Fruit fly (Drosophila melanogaster) Kc167 (cell line): ENCODE data around the gene CG15820.

Source experiments
- Myc ChIP-seq: fragments of >200 bp; optimal IDR thresholded peaks from 2 replicates; lab custom pipeline; 2017; ENCODE audit warnings: missing external identifiers
- Sin3A ChIP-seq: fragments of >200 bp; optimal IDR thresholded peaks from 2 replicates; lab custom pipeline; 2018; ENCODE audit warnings: missing external identifiers
- h ChIP-seq: fragments of >200 bp; optimal IDR thresholded peaks from 3 replicates; lab custom pipeline; 2018; ENCODE audit warnings: missing external identifiers
- insv ChIP-seq: fragments of >200 bp; optimal IDR thresholded peaks from 3 replicates; lab custom pipeline; 2018; ENCODE audit warnings: missing external identifiers
- psq ChIP-seq: fragments of >200 bp; optimal IDR thresholded peaks from 2 replicates; lab custom pipeline; 2017; ENCODE audit warnings: missing external identifiers
- ttk ChIP-seq: sonication (Bioruptor generic); optimal IDR thresholded peaks from 2 replicates; lab custom pipeline; 2017; ENCODE audit warnings: missing external identifiers

The CG15820 gene

DNA sequence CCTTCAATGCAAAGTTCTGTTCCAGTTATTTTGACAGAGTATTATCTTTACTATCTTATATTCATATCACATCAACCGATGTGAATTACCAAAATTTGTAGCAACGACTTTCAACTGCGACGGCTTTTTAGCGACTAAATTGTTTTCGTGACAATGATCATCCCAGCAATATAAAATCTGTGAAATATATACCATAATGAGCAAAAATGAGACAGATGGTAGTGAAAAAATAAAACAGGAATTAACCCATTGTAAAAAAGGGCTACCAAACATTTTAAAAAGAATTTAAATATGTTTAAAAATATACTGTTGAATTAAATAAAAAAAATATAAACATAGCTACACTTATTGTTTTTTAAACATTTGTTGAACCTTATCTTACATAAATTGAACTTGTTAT lies at the start of gene CG15820:
TSS of gene CG15820 (minus strand) at position 101 of the 400 bp plus-strand sequence.
- TF ChIP-seq Myc (no peak), Sin3A (lab: Kevin White, UChicago) (no peak), insv (lab: Kevin White, UChicago) (no peak), ttk (lab: Kevin White, UChicago) (no peak), psq (lab: Kevin White, UChicago) (no peak)

DNA sequence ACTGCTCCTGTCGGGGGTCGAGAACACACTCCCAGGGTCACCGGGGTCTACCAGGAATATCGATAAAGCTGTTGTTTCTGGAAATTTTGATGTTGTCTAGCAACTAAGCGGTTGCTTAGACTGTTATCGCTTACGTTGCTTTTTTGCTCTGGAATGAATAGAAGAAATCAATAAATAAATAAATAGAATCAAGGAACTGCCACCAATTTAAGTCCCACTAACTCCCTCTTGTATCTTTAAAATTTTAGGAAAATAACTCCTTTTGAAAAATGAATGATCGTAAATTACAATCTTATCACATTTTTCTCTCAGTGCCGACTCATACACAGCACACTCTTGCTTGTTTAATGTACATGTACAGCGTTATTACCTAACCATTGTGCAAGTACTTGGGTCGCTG lies 38.3 kb upstream of the CG15820 start, which contains the start of gene CG15878:
TSS of gene CG15878 (minus strand) at position 101 of the 400 bp plus-strand sequence.
- TF ChIP-seq h (lab: Kevin White, UChicago), result no peak
- no peak for TF ChIP-seq insv (lab: Kevin White, UChicago)
- no peak for TF ChIP-seq Myc
- no peak for TF ChIP-seq ttk (lab: Kevin White, UChicago)
- no peak for TF ChIP-seq Sin3A (lab: Kevin White, UChicago)
- TF ChIP-seq psq (lab: Kevin White, UChicago), result no peak

DNA sequence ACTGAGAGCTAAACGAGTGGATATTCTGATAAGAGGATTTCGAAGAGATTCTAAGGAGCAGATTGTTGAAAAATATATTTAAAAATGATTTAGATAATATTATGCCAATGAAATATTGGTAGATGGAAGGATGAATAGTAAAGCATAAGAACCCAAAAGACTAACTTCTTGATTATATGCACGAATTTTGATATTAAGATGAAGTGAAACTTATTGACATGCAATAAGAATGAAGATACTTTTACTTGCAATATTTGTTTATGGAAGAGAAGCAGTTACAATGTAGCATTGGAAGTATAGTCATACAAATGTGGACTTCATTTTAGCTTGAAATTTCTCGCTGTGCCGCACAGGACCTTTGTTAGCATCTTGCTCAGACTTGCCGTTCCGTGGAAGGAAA lies 22.6 kb upstream of the CG15820 start, which contains the start of gene CG8960:
TSS of gene CG8960 (plus strand) at position 301 of the 400 bp plus-strand sequence.
- TF ChIP-seq psq (lab: Kevin White, UChicago), result no peak
- TF ChIP-seq insv (lab: Kevin White, UChicago), result no peak
- no peak for TF ChIP-seq ttk (lab: Kevin White, UChicago)
- no peak for TF ChIP-seq Sin3A (lab: Kevin White, UChicago)
- no peak for TF ChIP-seq h (lab: Kevin White, UChicago)
- no peak for TF ChIP-seq Myc

DNA sequence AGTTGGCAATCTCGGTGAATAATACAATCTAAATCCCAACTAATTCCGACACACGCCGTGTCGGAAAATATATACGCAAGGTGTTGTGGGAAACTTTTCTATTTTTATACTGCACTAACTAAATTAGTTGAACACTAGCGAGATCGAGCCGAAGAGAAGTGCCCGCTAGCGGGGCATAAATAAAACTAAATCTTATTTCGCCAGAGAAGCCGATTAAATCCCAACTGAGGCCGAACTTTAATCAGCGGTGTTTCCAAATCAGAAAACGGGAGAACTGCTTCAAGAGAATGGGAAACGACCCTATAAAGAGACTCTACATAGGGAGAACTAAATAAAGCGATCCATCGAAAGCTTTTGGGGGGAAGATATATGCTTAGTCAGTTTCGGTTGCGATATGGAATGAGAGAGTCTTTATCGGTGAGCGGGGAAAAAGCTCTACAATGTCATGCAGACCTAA lies 17.9 kb upstream of the CG15820 start, which contains the start of gene CG5707:
TSS of gene CG5707 (minus strand) at position 228 of the 457 bp plus-strand sequence.
- TF ChIP-seq insv (lab: Kevin White, UChicago) (no peak), Sin3A (lab: Kevin White, UChicago) (no peak), psq (lab: Kevin White, UChicago) (no peak), h (lab: Kevin White, UChicago) (no peak), ttk (lab: Kevin White, UChicago) (no peak), Myc (no peak)

DNA sequence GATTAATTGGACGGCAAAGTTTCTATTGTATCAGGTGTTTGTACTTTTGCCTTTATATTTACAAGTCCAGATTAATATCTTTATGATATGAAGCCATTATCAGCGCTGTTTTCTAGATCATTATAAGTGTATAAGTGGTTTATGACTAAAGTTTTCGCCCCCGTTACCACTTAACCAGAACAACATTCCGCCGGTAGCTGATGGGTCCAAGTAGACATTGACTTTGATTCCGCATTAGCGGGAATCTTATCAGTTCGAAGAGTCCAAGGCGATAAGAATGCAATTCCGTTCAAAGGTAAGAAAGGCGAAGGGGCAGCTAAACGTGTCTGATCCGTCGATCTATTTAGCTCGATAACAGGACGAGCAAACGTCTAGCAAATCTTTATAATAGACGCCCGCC lies 17.4 kb upstream of the CG15820 start:
- TF ChIP-seq ttk (lab: Kevin White, UChicago), result no peak
- TF ChIP-seq Sin3A (lab: Kevin White, UChicago), result no peak
- TF ChIP-seq h (lab: Kevin White, UChicago), result no peak
- no peak for TF ChIP-seq psq (lab: Kevin White, UChicago)
- TF ChIP-seq Myc, result no peak
- no peak for TF ChIP-seq insv (lab: Kevin White, UChicago)

DNA sequence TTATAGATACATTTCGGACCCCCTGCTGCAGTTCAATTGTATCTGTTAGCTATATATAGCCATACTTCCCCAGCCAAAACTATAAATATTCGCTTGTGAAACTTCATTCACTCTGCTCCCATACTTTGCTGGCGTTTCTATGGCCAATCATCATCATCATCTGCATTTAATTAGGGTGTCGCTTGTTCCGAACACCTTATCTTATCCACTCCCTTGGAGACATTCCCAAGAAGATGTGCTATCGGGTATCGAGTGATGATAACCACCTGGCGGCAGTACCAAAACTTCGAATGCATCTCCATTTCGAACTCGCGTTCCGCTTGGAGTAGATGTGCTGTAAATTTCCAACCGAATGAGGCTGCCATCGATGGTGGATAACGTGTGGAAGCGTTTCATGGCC lies 11.5 kb upstream of the CG15820 start, which contains the start of gene CG13810:
TSS of gene CG13810 (plus strand) at position 301 of the 400 bp plus-strand sequence.
- TF ChIP-seq Myc, result no peak
- no peak for TF ChIP-seq h (lab: Kevin White, UChicago)
- TF ChIP-seq ttk (lab: Kevin White, UChicago), result no peak
- no peak for TF ChIP-seq psq (lab: Kevin White, UChicago)
- no peak for TF ChIP-seq insv (lab: Kevin White, UChicago)
- no peak for TF ChIP-seq Sin3A (lab: Kevin White, UChicago)

DNA sequence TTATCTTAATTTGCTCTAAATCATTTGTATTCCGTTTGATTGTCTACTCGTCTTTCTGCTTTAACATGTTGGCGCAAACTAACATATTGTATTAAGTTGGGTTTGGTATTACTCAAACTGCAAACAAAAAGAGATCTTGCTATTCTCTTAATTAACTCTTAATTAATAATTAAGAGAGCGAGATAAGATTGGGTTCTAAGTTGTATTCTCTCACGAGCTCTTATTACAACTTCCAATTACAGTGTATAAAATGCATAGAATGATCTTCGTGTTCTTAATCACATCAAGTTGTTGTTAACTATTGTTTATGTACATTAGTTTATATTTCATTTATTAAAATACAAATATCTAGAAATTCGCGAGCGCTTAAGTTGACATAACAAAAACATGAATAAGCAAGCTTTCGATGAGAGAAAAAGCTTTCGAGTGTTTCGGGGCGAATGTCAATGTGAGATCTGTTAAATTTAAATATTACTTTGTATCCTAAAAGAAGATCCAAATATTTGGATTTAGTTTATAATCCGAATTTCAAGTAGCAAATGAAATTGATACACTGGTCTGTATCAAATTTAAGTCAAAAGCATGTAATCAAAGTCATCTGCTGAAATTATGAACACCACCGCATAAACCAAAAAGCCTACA lies 3.1 kb downstream of the CG15820 start, which contains the start of gene CG5704:
TSS of gene CG5704 (minus strand) at position 87 of the 642 bp plus-strand sequence.
- TF ChIP-seq insv (lab: Kevin White, UChicago) (no peak), Sin3A (lab: Kevin White, UChicago) (no peak), psq (lab: Kevin White, UChicago) (no peak), ttk (lab: Kevin White, UChicago) (no peak)

DNA sequence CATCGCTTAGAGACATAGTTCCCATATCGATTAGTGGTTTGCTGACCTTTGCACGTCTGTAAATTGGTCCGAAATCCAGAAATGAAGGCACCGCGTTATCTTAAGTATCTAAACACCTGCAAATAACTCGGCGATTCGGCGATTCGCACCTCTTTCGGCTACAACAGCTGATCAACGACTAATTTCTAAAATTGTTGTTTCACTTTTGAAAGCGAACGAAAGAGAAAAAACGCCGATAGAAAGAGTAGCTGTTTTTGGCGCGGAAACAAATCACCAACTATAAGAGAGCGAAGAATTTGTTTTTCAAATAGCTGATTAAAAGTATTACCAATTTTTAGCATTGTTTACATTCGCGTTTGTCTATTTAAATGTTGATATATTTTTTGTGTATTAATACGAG lies 5.2 kb downstream of the CG15820 start, which contains the start of gene CG15879:
TSS of gene CG15879 (minus strand) at position 155 of the 400 bp plus-strand sequence.
- no peak for TF ChIP-seq h (lab: Kevin White, UChicago)
- TF ChIP-seq insv (lab: Kevin White, UChicago), result no peak
- no peak for TF ChIP-seq Myc
- no peak for TF ChIP-seq Sin3A (lab: Kevin White, UChicago)
- no peak for TF ChIP-seq ttk (lab: Kevin White, UChicago)
- no peak for TF ChIP-seq psq (lab: Kevin White, UChicago)

DNA sequence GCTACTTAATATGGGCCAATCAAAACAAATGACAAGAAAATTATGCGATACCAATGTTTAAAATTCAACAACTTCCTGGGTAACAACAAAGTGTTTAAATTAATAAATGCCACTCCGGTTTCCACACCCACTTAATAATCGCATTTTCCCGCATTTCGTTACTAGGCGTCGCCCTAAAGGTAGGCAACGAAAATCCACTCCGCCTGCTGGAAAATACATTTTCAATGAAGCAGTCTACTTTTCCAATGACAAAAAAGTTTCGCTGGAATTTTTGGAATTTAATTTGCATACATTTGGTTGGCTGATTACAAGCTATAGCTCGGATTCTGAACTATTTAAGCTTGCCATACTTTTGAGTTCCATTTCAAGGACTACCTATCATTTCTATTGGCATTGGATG lies 7.4 kb downstream of the CG15820 start:
- TF ChIP-seq insv (lab: Kevin White, UChicago) (no peak), Myc (no peak), ttk (lab: Kevin White, UChicago) (no peak), h (lab: Kevin White, UChicago) (no peak), psq (lab: Kevin White, UChicago) (no peak), Sin3A (lab: Kevin White, UChicago) (no peak)

DNA sequence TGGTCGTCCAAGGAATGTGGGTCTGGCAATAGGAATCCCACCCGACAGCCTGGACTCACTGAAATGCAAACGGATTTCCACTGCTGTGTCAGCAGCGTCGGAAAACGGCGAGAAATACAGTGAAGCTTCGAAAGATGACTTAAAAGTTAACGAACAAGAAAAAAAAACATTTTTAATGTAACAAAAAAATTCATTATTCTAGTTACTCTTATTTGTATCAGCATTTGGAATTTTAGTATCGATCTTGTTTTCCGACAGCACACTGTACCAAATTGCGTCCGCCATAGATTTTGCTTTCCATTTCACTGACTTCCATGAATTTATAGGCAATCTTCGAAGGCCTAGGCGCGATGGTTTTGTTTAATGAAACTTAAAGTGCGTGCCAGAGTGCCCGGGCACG lies 9.3 kb downstream of the CG15820 start:
- no peak for TF ChIP-seq insv (lab: Kevin White, UChicago)
- no peak for TF ChIP-seq h (lab: Kevin White, UChicago)
- no peak for TF ChIP-seq ttk (lab: Kevin White, UChicago)
- no peak for TF ChIP-seq Sin3A (lab: Kevin White, UChicago)
- no peak for TF ChIP-seq psq (lab: Kevin White, UChicago)
- TF ChIP-seq Myc, result no peak

DNA sequence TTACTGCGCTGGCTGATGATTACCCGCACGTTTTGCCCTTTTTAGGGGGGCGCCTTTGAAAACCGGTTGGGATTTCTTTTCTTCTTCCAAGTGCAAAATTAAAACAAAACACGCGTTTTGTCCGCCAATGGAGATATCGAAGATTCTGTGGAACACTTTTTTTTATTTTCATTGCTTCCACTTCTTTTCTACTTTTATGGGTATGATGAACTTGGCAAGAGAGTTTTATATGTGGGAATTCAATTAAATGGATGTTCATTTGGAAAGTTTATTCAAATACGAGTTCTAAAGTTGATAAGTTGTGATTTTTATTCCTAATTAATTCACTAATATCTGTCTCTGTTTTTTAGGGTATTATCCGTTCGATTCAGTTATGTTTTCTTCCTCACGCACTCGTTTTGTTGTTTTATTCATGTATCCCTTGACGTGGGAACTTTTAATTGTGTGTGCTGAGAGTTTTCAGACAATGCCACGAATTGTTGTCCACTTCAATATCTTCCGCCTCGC lies 10.0 kb downstream of the CG15820 start:
- TF ChIP-seq h (lab: Kevin White, UChicago) (no peak), psq (lab: Kevin White, UChicago) (no peak), ttk (lab: Kevin White, UChicago) (no peak), Myc (no peak), insv (lab: Kevin White, UChicago) (no peak), Sin3A (lab: Kevin White, UChicago) (no peak)
